Fruit fly (Drosophila melanogaster) whole organism, embryonic: ENCODE data around the gene CG42693.
A peak's percentile ranks its signal among the peaks of the same experiment; 100 is the strongest.

Source experiments
- Abd-B ChIP-seq: fragments of 200-800 bp; sonication (Bioruptor generic); optimal IDR thresholded peaks from 2 replicates; lab custom pipeline; 2018; ENCODE audit warnings: missing biosample characterization, mild to moderate bottlenecking, missing genetic modification characterization, moderate library complexity
- Adf1 ChIP-seq: fragments of 200-800 bp; sonication (Bioruptor generic); IDR thresholded peaks from 2 replicates; pipeline ENCODE4 v1.3.6; 2022; ENCODE audit warnings: missing biosample characterization, missing genetic modification characterization
- B-H2 ChIP-seq: fragments of 200-800 bp; sonication (Bioruptor generic); optimal IDR thresholded peaks from 2 replicates; lab custom pipeline; 2018; ENCODE audit warnings: missing biosample characterization, mild to moderate bottlenecking, missing genetic modification characterization
- Bdp1 ChIP-seq: fragments of 200-800 bp; sonication (Bioruptor generic); optimal IDR thresholded peaks from 3 replicates; lab custom pipeline; 2016; ENCODE audit warnings: missing biosample characterization, missing genetic modification characterization
- Bteb2 ChIP-seq: fragments of 200-800 bp; sonication (Bioruptor generic); optimal IDR thresholded peaks from 2 replicates; lab custom pipeline; 2016; ENCODE audit warnings: missing biosample characterization, missing genetic modification characterization
- CG12155 ChIP-seq: fragments of 200-800 bp; sonication (Bioruptor generic); optimal IDR thresholded peaks from 3 replicates; lab custom pipeline; 2016; ENCODE audit warnings: missing biosample characterization, missing genetic modification characterization
- CG12942 ChIP-seq: fragments of 200-800 bp; sonication (Bioruptor generic); optimal IDR thresholded peaks from 3 replicates; lab custom pipeline; 2016; ENCODE audit warnings: missing biosample characterization, missing genetic modification characterization
- CG14667 ChIP-seq: fragments of 200-800 bp; sonication (Bioruptor generic); IDR thresholded peaks from 2 replicates; pipeline ENCODE4 v1.3.6; 2022; ENCODE audit warnings: missing biosample characterization, missing genetic modification characterization
- CG15011 ChIP-seq: fragments of 200-800 bp; sonication (Bioruptor generic); optimal IDR thresholded peaks from 3 replicates; lab custom pipeline; 2018; ENCODE audit warnings: missing biosample characterization, mild to moderate bottlenecking, missing genetic modification characterization
- CG15479 ChIP-seq: fragments of 200-800 bp; sonication (Bioruptor generic); optimal IDR thresholded peaks from 3 replicates; lab custom pipeline; 2019; ENCODE audit warnings: missing biosample characterization, mild to moderate bottlenecking, missing genetic modification characterization, moderate library complexity
- CG15601 ChIP-seq: fragments of 200-800 bp; sonication (Bioruptor generic); optimal IDR thresholded peaks from 3 replicates; lab custom pipeline; 2019; ENCODE audit warnings: missing biosample characterization, mild to moderate bottlenecking, missing genetic modification characterization, moderate library complexity
- CG15696 ChIP-seq: fragments of 200-800 bp; sonication (Bioruptor generic); optimal IDR thresholded peaks from 2 replicates; lab custom pipeline; 2019; ENCODE audit warnings: missing biosample characterization, mild to moderate bottlenecking, missing genetic modification characterization, moderate library complexity
- CG17612 ChIP-seq: fragments of 200-800 bp; sonication (Bioruptor generic); IDR thresholded peaks from 2 replicates; pipeline ENCODE4 v1.3.6; 2022; ENCODE audit warnings: missing biosample characterization, missing genetic modification characterization
- CG2116 ChIP-seq: fragments of 200-800 bp; sonication (Bioruptor generic); optimal IDR thresholded peaks from 3 replicates; lab custom pipeline; 2018; ENCODE audit warnings: missing biosample characterization, mild to moderate bottlenecking, missing genetic modification characterization
- CG2678 ChIP-seq: fragments of 200-800 bp; sonication (Bioruptor generic); optimal IDR thresholded peaks from 3 replicates; lab custom pipeline; 2019; ENCODE audit warnings: missing biosample characterization, mild to moderate bottlenecking, missing genetic modification characterization, moderate library complexity
- CG31224 ChIP-seq: fragments of 200-800 bp; sonication (Bioruptor generic); IDR thresholded peaks from 2 replicates; pipeline ENCODE4 v1.3.6; 2022; ENCODE audit warnings: missing biosample characterization, missing genetic modification characterization
- CG4328 ChIP-seq: fragments of 200-800 bp; sonication (Bioruptor generic); optimal IDR thresholded peaks from 3 replicates; lab custom pipeline; 2017; ENCODE audit warnings: missing biosample characterization, missing genetic modification reagents, missing genetic modification characterization
- CG5245 ChIP-seq: fragments of 200-800 bp; sonication (Bioruptor generic); optimal IDR thresholded peaks from 3 replicates; lab custom pipeline; 2016; ENCODE audit warnings: missing biosample characterization, missing genetic modification characterization
- CG6854 ChIP-seq: fragments of 200-800 bp; sonication (Bioruptor generic); optimal IDR thresholded peaks from 3 replicates; lab custom pipeline; 2017; ENCODE audit warnings: missing biosample characterization, mild to moderate bottlenecking, missing genetic modification characterization
- CG7786 ChIP-seq: fragments of 200-800 bp; sonication (Bioruptor generic); optimal IDR thresholded peaks from 2 replicates; lab custom pipeline; 2016; ENCODE audit warnings: missing biosample characterization, missing genetic modification characterization
- CG8388 ChIP-seq: fragments of 200-800 bp; sonication (Bioruptor generic); optimal IDR thresholded peaks from 2 replicates; lab custom pipeline; 2019; ENCODE audit warnings: missing biosample characterization, mild to moderate bottlenecking, missing genetic modification characterization, moderate library complexity
- Dek ChIP-seq: fragments of 200-800 bp; sonication (Bioruptor generic); optimal IDR thresholded peaks from 3 replicates; lab custom pipeline; 2019; ENCODE audit warnings: missing biosample characterization, mild to moderate bottlenecking, missing genetic modification characterization, moderate library complexity
- Eip74EF ChIP-seq, 2 experiments: fragments of 200-800 bp in 1 of 2; fragments of >200 bp in 1 of 2; sonication (Bioruptor generic) in 1 of 2; optimal IDR thresholded peaks; 2 replicates each; lab custom pipeline; 2017 to 2019; ENCODE audit warnings: missing biosample characterization in 2 of 2, missing genetic modification characterization in 2 of 2, mild to moderate bottlenecking in 1 of 2, moderate library complexity in 1 of 2
- Ets65A ChIP-seq: fragments of 200-800 bp; sonication (Bioruptor generic); peaks from one replicate; lab custom pipeline; 2016; ENCODE audit warnings: missing biosample characterization, missing genetic modification characterization
- Gsc ChIP-seq: fragments of 200-800 bp; sonication (Bioruptor generic); IDR thresholded peaks from 2 replicates; pipeline ENCODE4 v1.3.6; 2022; ENCODE audit warnings: missing biosample characterization, missing genetic modification characterization
- H2.0 ChIP-seq: fragments of 200-800 bp; sonication (Bioruptor generic); IDR thresholded peaks from 2 replicates; pipeline ENCODE4 v1.3.6; 2022; ENCODE audit warnings: missing biosample characterization, missing genetic modification characterization
- Hand ChIP-seq: fragments of 200-800 bp; sonication (Bioruptor generic); optimal IDR thresholded peaks from 2 replicates; lab custom pipeline; 2017; ENCODE audit warnings: mild to moderate bottlenecking, missing biosample characterization, missing genetic modification reagents, missing genetic modification characterization
- MTF-1 ChIP-seq: fragments of 200-800 bp; sonication (Bioruptor generic); optimal IDR thresholded peaks from 2 replicates; lab custom pipeline; 2018; ENCODE audit warnings: missing biosample characterization, mild to moderate bottlenecking, missing genetic modification characterization, borderline replicate concordance
- NC2α ChIP-seq: fragments of 200-800 bp; sonication (Bioruptor generic); optimal IDR thresholded peaks from 2 replicates; lab custom pipeline; 2016; ENCODE audit warnings: missing biosample characterization, missing genetic modification characterization
- NFAT ChIP-seq: fragments of 200-800 bp; sonication (Bioruptor generic); IDR thresholded peaks from 2 replicates; pipeline ENCODE4 v1.3.6; 2022; ENCODE audit warnings: missing biosample characterization, missing genetic modification characterization
- Ptx1 ChIP-seq: fragments of 200-800 bp; sonication (Bioruptor generic); IDR thresholded peaks from 2 replicates; pipeline ENCODE4 v1.3.6; 2022; ENCODE audit warnings: missing biosample characterization, missing genetic modification characterization
- Ravus ChIP-seq: fragments of 200-800 bp; sonication (Bioruptor generic); IDR thresholded peaks from 2 replicates; pipeline ENCODE4 v1.3.6; 2022; ENCODE audit warnings: missing biosample characterization, missing genetic modification characterization
- Ssrp ChIP-seq: fragments of 200-800 bp; sonication (Bioruptor generic); optimal IDR thresholded peaks from 2 replicates; lab custom pipeline; 2018; ENCODE audit warnings: missing biosample characterization, mild to moderate bottlenecking, missing genetic modification characterization, moderate library complexity
- Trl ChIP-seq, 3 experiments: fragments of >200 bp in 2 of 3; fragments of 200-800 bp in 1 of 3; sonication (Bioruptor generic) in 1 of 3; optimal IDR thresholded peaks; 2 replicates in 1 of 3; 3 replicates in 2 of 3; lab custom pipeline; 2016 to 2017; ENCODE audit warnings: missing biosample characterization in 1 of 3, missing genetic modification characterization in 1 of 3
- fru ChIP-seq: fragments of >200 bp; optimal IDR thresholded peaks from 2 replicates; lab custom pipeline; 2017
- ftz-f1 ChIP-seq: fragments of 200-800 bp; sonication (Bioruptor generic); optimal IDR thresholded peaks from 2 replicates; lab custom pipeline; 2016; ENCODE audit warnings: missing biosample characterization, missing genetic modification characterization
- gce ChIP-seq: fragments of 200-800 bp; sonication (Bioruptor generic); IDR thresholded peaks from 3 replicates; pipeline ENCODE4 v1.3.6; 2022; ENCODE audit warnings: missing biosample characterization, missing genetic modification characterization
- gcm2 ChIP-seq: fragments of 200-800 bp; sonication (Bioruptor generic); optimal IDR thresholded peaks from 2 replicates; lab custom pipeline; 2016; ENCODE audit warnings: missing biosample characterization, missing genetic modification characterization
- gem ChIP-seq: fragments of 200-800 bp; sonication (Bioruptor generic); optimal IDR thresholded peaks from 2 replicates; lab custom pipeline; 2019; ENCODE audit warnings: missing biosample characterization, mild to moderate bottlenecking, missing genetic modification characterization, moderate library complexity
- lbe ChIP-seq: fragments of 200-800 bp; sonication (Bioruptor generic); optimal IDR thresholded peaks from 2 replicates; lab custom pipeline; 2016; ENCODE audit warnings: missing biosample characterization, mild to moderate bottlenecking, missing genetic modification characterization
- nom ChIP-seq: fragments of 200-800 bp; sonication (Bioruptor generic); optimal IDR thresholded peaks from 2 replicates; lab custom pipeline; 2017; ENCODE audit warnings: missing biosample characterization, missing genetic modification characterization, mild to moderate bottlenecking, moderate library complexity, missing genetic modification reagents
- psq ChIP-seq: fragments of 200-800 bp; sonication (Bioruptor generic); optimal IDR thresholded peaks from 2 replicates; lab custom pipeline; 2017; ENCODE audit warnings: missing biosample characterization, missing genetic modification characterization
- slou ChIP-seq: fragments of 200-800 bp; sonication (Bioruptor generic); optimal IDR thresholded peaks from 3 replicates; lab custom pipeline; 2016; ENCODE audit warnings: missing biosample characterization, missing genetic modification characterization
- tin ChIP-seq: fragments of 200-800 bp; sonication (Bioruptor generic); optimal IDR thresholded peaks from 3 replicates; lab custom pipeline; 2016; ENCODE audit warnings: missing biosample characterization, missing genetic modification characterization
- tna ChIP-seq: fragments of 200-800 bp; sonication (Bioruptor generic); IDR thresholded peaks from 2 replicates; pipeline ENCODE4 v1.3.6; 2022; ENCODE audit warnings: missing biosample characterization, missing genetic modification characterization; ENCODE audit not compliant: partially characterized antibody
- ttk ChIP-seq: fragments of 200-800 bp; sonication (Bioruptor generic); IDR thresholded peaks from 2 replicates; pipeline ENCODE4 v2.1.2; 2022; ENCODE audit warnings: missing biosample characterization, missing genetic modification characterization
- unc-4 ChIP-seq: fragments of 200-800 bp; sonication (Bioruptor generic); IDR thresholded peaks from 2 replicates; pipeline ENCODE4 v1.3.6; 2022; ENCODE audit warnings: missing biosample characterization, missing genetic modification characterization; ENCODE audit not compliant: partially characterized antibody
- unpg ChIP-seq: fragments of 200-800 bp; sonication (Bioruptor generic); optimal IDR thresholded peaks from 3 replicates; lab custom pipeline; 2018; ENCODE audit warnings: missing biosample characterization, mild to moderate bottlenecking, missing genetic modification characterization, moderate library complexity
- zen2 ChIP-seq: fragments of 200-800 bp; sonication (Bioruptor generic); IDR thresholded peaks from 3 replicates; pipeline ENCODE4 v1.3.6; 2022; ENCODE audit warnings: missing biosample characterization, missing genetic modification characterization; ENCODE audit not compliant: partially characterized antibody
- zf30C ChIP-seq: fragments of 200-800 bp; sonication (Bioruptor generic); optimal IDR thresholded peaks from 3 replicates; lab custom pipeline; 2018; ENCODE audit warnings: missing biosample characterization, mild to moderate bottlenecking, missing genetic modification characterization

Gene CG42693

dm6 chr3R:31725486-31726227 lies 17.5 kb upstream of the CG42693 start (continued):
- TF ChIP-seq ttk (peak; percentile 79), CG2116 (no peak), CG15011 (GFP tag; lab: Kevin White, UChicago) (no peak), Ssrp (tag; lab: Kevin White, UChicago) (no peak), unc-4 (GFP tag; lab: Robert Waterston, UW) (no peak), zf30C (no peak), NFAT (GFP tag; lab: Robert Waterston, UW) (peak; percentile 3; the same call in 1 of the 2 replicates), slou (GFP tag; lab: Kevin White, UChicago) (no peak), Eip74EF (GFP tag; optimal IDR thresholded peaks at IDR 0.05; lab: Kevin White, UChicago) (peak in 1 of 2 experiments; percentile 2), Ravus (GFP tag; lab: Robert Waterston, UW) (no peak), Adf1 (GFP tag; lab: Robert Waterston, UW) (peak; percentile 86), gem (tag; lab: Kevin White, UChicago) (no peak), ftz-f1 (GFP tag; lab: Kevin White, UChicago) (no peak), Bdp1 (GFP tag; lab: Kevin White, UChicago) (no peak), CG2678 (tag; lab: Kevin White, UChicago) (no peak), CG15601 (tag; lab: Kevin White, UChicago) (no peak), B-H2 (GFP tag; lab: Kevin White, UChicago) (no peak), Ptx1 (GFP tag; lab: Robert Waterston, UW) (no peak), gcm2 (GFP tag; lab: Kevin White, UChicago) (no peak), zen2 (GFP tag; lab: Robert Waterston, UW) (no peak), CG12155 (peak; percentile 50), unpg (GFP tag; lab: Kevin White, UChicago) (no peak), psq (GFP tag; lab: Kevin White, UChicago) (no peak), Ets65A (GFP tag; lab: Kevin White, UChicago) (peak; percentile 36), Bteb2 (GFP tag; lab: Kevin White, UChicago) (no peak), CG7786 (no peak), fru (lab: Kevin White, UChicago) (no peak), CG17612 (no peak), H2.0 (GFP tag; lab: Robert Waterston, UW) (no peak), CG14667 (no peak), gce (GFP tag; lab: Robert Waterston, UW) (0 out of 3 replicates have a peak, but pooled peaks have one; percentile 31), tin (no peak), tna (GFP tag; lab: Robert Waterston, UW) (no peak), Trl (optimal IDR thresholded peaks at IDR 0.05; lab: Kevin White, UChicago) (peak; percentile 36 to 73), Trl (GFP tag; optimal IDR thresholded peaks at IDR 0.05; lab: Kevin White, UChicago) (no peak), CG15696 (no peak), Abd-B (GFP tag; lab: Kevin White, UChicago) (no peak), CG15479 (GFP tag; lab: Kevin White, UChicago) (no peak), CG5245 (GFP tag; lab: Kevin White, UChicago) (no peak), CG31224 (GFP tag; lab: Robert Waterston, UW) (no peak), CG4328 (GFP tag; lab: Kevin White, UChicago) (no peak), CG12942 (no peak), MTF-1 (GFP tag; lab: Kevin White, UChicago) (no peak), CG8388 (GFP tag; lab: Kevin White, UChicago) (no peak), lbe (GFP tag; lab: Kevin White, UChicago) (no peak), NC2α (GFP tag; lab: Kevin White, UChicago) (no peak), CG6854 (GFP tag; lab: Kevin White, UChicago) (no peak), nom (GFP tag; lab: Kevin White, UChicago) (peak; percentile 95), Gsc (GFP tag; lab: Robert Waterston, UW) (no peak), Dek (tag; lab: Kevin White, UChicago) (no peak), Hand (GFP tag; lab: Kevin White, UChicago) (no peak)
